Fruit fly (Drosophila melanogaster) whole organism, prepupa: ENCODE measurements around the gene CG15882.

Experiments
- CG10631 ChIP-seq: fragments of 200-800 bp; sonication (Bioruptor generic); optimal IDR thresholded peaks from 2 replicates; lab custom pipeline; 2016; ENCODE audit warnings: missing biosample characterization, missing genetic modification characterization
- CG10669 ChIP-seq: fragments of 200-800 bp; sonication (Bioruptor generic); optimal IDR thresholded peaks from 3 replicates; lab custom pipeline; 2018; ENCODE audit warnings: missing biosample characterization, mild to moderate bottlenecking, missing genetic modification characterization, moderate library complexity
- CG11294 ChIP-seq: fragments of 200-800 bp; sonication (Bioruptor generic); IDR thresholded peaks from 2 replicates; pipeline ENCODE4 v1.3.6; 2022; ENCODE audit warnings: missing biosample characterization, missing genetic modification characterization
- CG11762 ChIP-seq: fragments of 200-800 bp; sonication (Bioruptor generic); optimal IDR thresholded peaks from 3 replicates; lab custom pipeline; 2016; ENCODE audit warnings: missing biosample characterization, missing genetic modification characterization; ENCODE audit not compliant: insufficient read depth
- CG11902 ChIP-seq: fragments of 200-800 bp; sonication (Bioruptor generic); optimal IDR thresholded peaks from 3 replicates; lab custom pipeline; 2016; ENCODE audit warnings: missing biosample characterization, missing genetic modification characterization
- CG15336 ChIP-seq: fragments of 200-800 bp; sonication (Bioruptor generic); IDR thresholded peaks from 2 replicates; pipeline ENCODE4 v1.3.6; 2022; ENCODE audit warnings: missing biosample characterization, missing genetic modification characterization
- CG3032 ChIP-seq: fragments of 200-800 bp; optimal IDR thresholded peaks from 2 replicates; lab custom pipeline; 2019; ENCODE audit warnings: missing biosample characterization, mild to moderate bottlenecking, missing genetic modification characterization, moderate library complexity
- CG34406 ChIP-seq: fragments of 200-800 bp; sonication (Bioruptor generic); optimal IDR thresholded peaks from 3 replicates; lab custom pipeline; 2016; ENCODE audit warnings: missing biosample characterization, missing genetic modification characterization
- CG3919 ChIP-seq: fragments of 200-800 bp; sonication (Bioruptor generic); optimal IDR thresholded peaks from 3 replicates; lab custom pipeline; 2016; ENCODE audit warnings: missing biosample characterization, missing genetic modification characterization
- CG4318 ChIP-seq: fragments of 200-800 bp; sonication (Bioruptor generic); optimal IDR thresholded peaks from 3 replicates; lab custom pipeline; 2017; ENCODE audit warnings: missing biosample characterization, mild to moderate bottlenecking, missing genetic modification characterization
- CG6163 ChIP-seq: fragments of 200-800 bp; sonication (Bioruptor generic); IDR thresholded peaks from 3 replicates; pipeline ENCODE4 v1.3.6; 2022; ENCODE audit warnings: missing biosample characterization, missing genetic modification characterization
- CG6276 ChIP-seq: fragments of 200-800 bp; sonication (Bioruptor generic); optimal IDR thresholded peaks from 2 replicates; lab custom pipeline; 2017; ENCODE audit warnings: missing biosample characterization, mild to moderate bottlenecking, missing genetic modification characterization
- CG6808 ChIP-seq: fragments of 200-800 bp; sonication (Bioruptor generic); optimal IDR thresholded peaks from 3 replicates; lab custom pipeline; 2017; ENCODE audit warnings: missing biosample characterization, missing genetic modification characterization, mild to moderate bottlenecking, moderate library complexity, missing genetic modification reagents
- CG7368 ChIP-seq: fragments of 200-800 bp; sonication (Bioruptor generic); optimal IDR thresholded peaks from 3 replicates; lab custom pipeline; 2016; ENCODE audit warnings: missing biosample characterization, missing genetic modification characterization
- CG8119 ChIP-seq: fragments of 200-800 bp; sonication (Bioruptor generic); IDR thresholded peaks from 3 replicates; pipeline ENCODE4 v1.3.6; 2022; ENCODE audit warnings: missing biosample characterization, missing genetic modification characterization
- CG8319 ChIP-seq: fragments of 200-800 bp; sonication (Bioruptor generic); optimal IDR thresholded peaks from 3 replicates; lab custom pipeline; 2016; ENCODE audit warnings: missing biosample characterization, missing genetic modification characterization
- CG8632 ChIP-seq: fragments of 200-800 bp; sonication (Bioruptor generic); optimal IDR thresholded peaks from 3 replicates; lab custom pipeline; 2016; ENCODE audit warnings: missing biosample characterization, missing genetic modification characterization
- CG9139 ChIP-seq: fragments of 200-800 bp; sonication (Bioruptor generic); optimal IDR thresholded peaks from 3 replicates; lab custom pipeline; 2017; ENCODE audit warnings: missing biosample characterization, mild to moderate bottlenecking, missing genetic modification characterization
- Eip75B ChIP-seq: fragments of 200-800 bp; sonication (Bioruptor generic); optimal IDR thresholded peaks from 3 replicates; lab custom pipeline; 2016; ENCODE audit warnings: missing biosample characterization, missing genetic modification characterization
- Eip78C ChIP-seq: fragments of 200-800 bp; sonication (Bioruptor generic); peaks from one replicate; lab custom pipeline; 2016; ENCODE audit warnings: missing biosample characterization, missing genetic modification characterization
- Eip93F ChIP-seq: fragments of 200-800 bp; sonication (Bioruptor generic); optimal IDR thresholded peaks from 2 replicates; lab custom pipeline; 2016; ENCODE audit warnings: missing biosample characterization, mild to moderate bottlenecking, missing genetic modification characterization
- Ets21C ChIP-seq: fragments of 200-800 bp; sonication (Bioruptor generic); optimal IDR thresholded peaks from 3 replicates; lab custom pipeline; 2016; ENCODE audit warnings: missing biosample characterization, missing genetic modification characterization
- Ets96B ChIP-seq: fragments of 200-800 bp; optimal IDR thresholded peaks from 2 replicates; lab custom pipeline; 2019; ENCODE audit warnings: missing biosample characterization, mild to moderate bottlenecking, missing genetic modification characterization, moderate library complexity
- Gug ChIP-seq: fragments of 200-800 bp; sonication (Bioruptor generic); IDR thresholded peaks from 2 replicates; pipeline ENCODE4 v1.3.6; 2022; ENCODE audit warnings: missing biosample characterization, missing genetic modification characterization
- Hr4 ChIP-seq: fragments of 200-800 bp; sonication (Bioruptor generic); optimal IDR thresholded peaks from 3 replicates; lab custom pipeline; 2016; ENCODE audit warnings: missing biosample characterization, missing genetic modification characterization
- Met ChIP-seq: fragments of 200-800 bp; sonication (Bioruptor generic); optimal IDR thresholded peaks from 3 replicates; lab custom pipeline; 2016; ENCODE audit warnings: missing biosample characterization, missing genetic modification characterization
- OdsH ChIP-seq: fragments of 200-800 bp; sonication (Bioruptor generic); optimal IDR thresholded peaks from 3 replicates; lab custom pipeline; 2016; ENCODE audit warnings: missing biosample characterization, missing genetic modification characterization
- Sox15 ChIP-seq: fragments of 200-800 bp; sonication (Bioruptor generic); optimal IDR thresholded peaks from 3 replicates; lab custom pipeline; 2016; ENCODE audit warnings: missing biosample characterization, missing genetic modification characterization
- achi ChIP-seq: fragments of 200-800 bp; sonication (Bioruptor generic); optimal IDR thresholded peaks from 3 replicates; lab custom pipeline; 2016; ENCODE audit warnings: missing biosample characterization, missing genetic modification characterization
- dac ChIP-seq: fragments of 200-800 bp; sonication (Bioruptor generic); optimal IDR thresholded peaks from 2 replicates; lab custom pipeline; 2017; ENCODE audit warnings: missing biosample characterization, mild to moderate bottlenecking, missing genetic modification characterization
- dsx ChIP-seq: fragments of 200-800 bp; optimal IDR thresholded peaks from 3 replicates; lab custom pipeline; 2019; ENCODE audit warnings: missing biosample characterization, mild to moderate bottlenecking, missing genetic modification characterization, moderate library complexity; ENCODE audit not compliant: poor library complexity, severe bottlenecking
- eg ChIP-seq: fragments of 200-800 bp; sonication (Bioruptor generic); IDR thresholded peaks from 3 replicates; pipeline ENCODE4 v1.3.6; 2022; ENCODE audit warnings: missing biosample characterization, missing genetic modification characterization
- esn ChIP-seq: fragments of 200-800 bp; sonication (Bioruptor generic); optimal IDR thresholded peaks from 2 replicates; lab custom pipeline; 2016; ENCODE audit warnings: missing biosample characterization, mild to moderate bottlenecking, missing genetic modification characterization, moderate library complexity
- fd59A ChIP-seq: fragments of 200-800 bp; sonication (Bioruptor generic); optimal IDR thresholded peaks from 2 replicates; lab custom pipeline; 2017; ENCODE audit warnings: missing biosample characterization, mild to moderate bottlenecking, missing genetic modification characterization, missing genetic modification reagents
- fkh ChIP-seq: fragments of 200-800 bp; sonication (Bioruptor generic); optimal IDR thresholded peaks from 3 replicates; lab custom pipeline; 2017; ENCODE audit warnings: missing biosample characterization, mild to moderate bottlenecking, missing genetic modification characterization, moderate library complexity
- net ChIP-seq: fragments of 200-800 bp; sonication (Bioruptor generic); optimal IDR thresholded peaks from 3 replicates; lab custom pipeline; 2016; ENCODE audit warnings: missing biosample characterization, missing genetic modification characterization
- pdm3 ChIP-seq: fragments of 200-800 bp; sonication (Bioruptor generic); optimal IDR thresholded peaks from 3 replicates; lab custom pipeline; 2016; ENCODE audit warnings: missing biosample characterization, missing genetic modification characterization
- salr ChIP-seq, 2 experiments: fragments of 200-800 bp; sonication (Bioruptor generic); optimal IDR thresholded peaks; 3 replicates each; lab custom pipeline; 2016 to 2018; ENCODE audit warnings: missing biosample characterization in 2 of 2, missing genetic modification characterization in 2 of 2, mild to moderate bottlenecking in 1 of 2
- spab ChIP-seq: fragments of 200-800 bp; sonication (Bioruptor generic); optimal IDR thresholded peaks from 2 replicates; lab custom pipeline; 2017; ENCODE audit warnings: missing biosample characterization, mild to moderate bottlenecking, missing genetic modification characterization, missing genetic modification reagents
- ss ChIP-seq, 2 experiments: fragments of 200-800 bp; sonication (Bioruptor generic); optimal IDR thresholded peaks; 2 replicates in 1 of 2; 3 replicates in 1 of 2; lab custom pipeline; 2017 to 2018; ENCODE audit warnings: mild to moderate bottlenecking in 2 of 2, missing biosample characterization in 2 of 2, missing genetic modification characterization in 2 of 2, moderate library complexity in 1 of 2
- svp ChIP-seq: fragments of 200-800 bp; sonication (Bioruptor generic); peaks from one replicate; lab custom pipeline; 2016; ENCODE audit warnings: missing biosample characterization, missing genetic modification characterization
- topi ChIP-seq: fragments of 200-800 bp; sonication (Bioruptor generic); optimal IDR thresholded peaks from 3 replicates; lab custom pipeline; 2016; ENCODE audit warnings: missing biosample characterization, missing genetic modification characterization
- vri ChIP-seq: fragments of 200-800 bp; sonication (Bioruptor generic); optimal IDR thresholded peaks from 3 replicates; lab custom pipeline; 2016; ENCODE audit warnings: missing biosample characterization, mild to moderate bottlenecking, missing genetic modification characterization

CG15882 gene

DNA sequence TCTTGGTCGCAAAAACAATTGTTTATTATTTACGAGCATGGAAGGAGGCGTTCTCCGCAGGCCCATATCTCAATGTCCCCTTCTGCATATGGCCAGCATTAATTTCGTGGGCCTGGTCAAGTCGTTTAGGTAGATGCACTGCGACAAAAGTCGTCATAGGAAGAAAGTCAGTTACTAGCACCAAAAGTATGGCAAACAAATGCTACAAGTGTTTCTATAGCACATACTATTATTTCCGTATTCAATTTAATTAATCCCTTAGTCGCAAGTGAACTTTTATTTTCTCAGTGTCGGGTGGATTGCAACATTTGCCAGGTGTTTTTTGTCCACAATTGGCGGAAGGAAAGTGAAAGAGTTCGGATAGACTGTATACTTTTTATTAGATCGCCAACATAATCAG, 48.8 kb upstream of the CG15882 start (continued):
- peak; percentile 20 to 31 for TF ChIP-seq salr (GFP tag; optimal IDR thresholded peaks at IDR 0.05; lab: Kevin White, UChicago)
- no peak for TF ChIP-seq CG8319
- TF ChIP-seq CG34406 (GFP tag; lab: Kevin White, UChicago) = no peak
- TF ChIP-seq CG9139 (GFP tag; lab: Kevin White, UChicago) = no peak
- peak; percentile 39 for TF ChIP-seq net (GFP tag; lab: Kevin White, UChicago)
- peak; percentile 76 for TF ChIP-seq eg (GFP tag; lab: Robert Waterston, UW)
- no peak for TF ChIP-seq esn (GFP tag; lab: Kevin White, UChicago)
- TF ChIP-seq Met (GFP tag; lab: Kevin White, UChicago) = peak; percentile 27
- no peak for TF ChIP-seq CG7368 (GFP tag; lab: Kevin White, UChicago)
- peak; percentile 32 for TF ChIP-seq topi (GFP tag; lab: Kevin White, UChicago)
- peak; percentile 62 for TF ChIP-seq CG10669 (GFP tag; lab: Kevin White, UChicago)
- TF ChIP-seq, all 60 proteins: peak for 38

dm6 chrX:19171926-19172325, 47.7 kb upstream of the CG15882 start:
- no peak for TF ChIP-seq CG6163
- TF ChIP-seq CG8119 (GFP tag; lab: Robert Waterston, UW) = no peak
- TF ChIP-seq fd59A (GFP tag; lab: Kevin White, UChicago) = no peak
- TF ChIP-seq spab = no peak
- no peak for TF ChIP-seq Eip75B (GFP tag; lab: Kevin White, UChicago)

DNA sequence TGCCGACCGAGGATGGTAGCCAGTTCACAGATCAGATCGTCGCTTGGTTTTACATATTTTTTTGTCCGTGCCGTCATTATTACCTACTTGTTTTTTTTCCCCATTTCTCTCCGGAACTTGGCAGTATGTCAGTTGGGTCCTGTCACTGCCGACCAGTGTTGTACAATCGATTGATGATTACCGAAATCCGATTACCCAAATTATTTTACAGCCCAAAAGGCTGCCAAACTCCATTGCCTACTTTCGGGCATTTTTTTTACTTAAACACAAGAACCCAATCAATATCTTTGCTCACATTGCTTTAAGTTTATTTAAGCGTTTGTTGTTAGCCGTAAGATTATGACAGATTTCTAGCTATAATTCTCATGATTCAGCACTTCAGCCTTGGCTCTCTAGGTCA, 46.6 kb upstream of the CG15882 start, which contains the start of gene Inx5:
Gene Inx5 (minus strand): TSS at position 93 of the 400 bp plus-strand sequence.
- TF ChIP-seq CG15336 (GFP tag; lab: Robert Waterston, UW) (no peak), CG4318 (no peak), ss (GFP tag; optimal IDR thresholded peaks at IDR 0.05; lab: Kevin White, UChicago) (no peak), Ets21C (GFP tag; lab: Kevin White, UChicago) (no peak), CG8632 (GFP tag; lab: Kevin White, UChicago) (no peak), Sox15 (GFP tag; lab: Kevin White, UChicago) (no peak), CG34406 (GFP tag; lab: Kevin White, UChicago) (no peak), CG6808 (GFP tag; lab: Kevin White, UChicago) (no peak), Ets96B (no peak), CG10631 (no peak), CG11294 (GFP tag; lab: Robert Waterston, UW) (no peak), Eip78C (GFP tag; lab: Kevin White, UChicago) (no peak), OdsH (GFP tag; lab: Kevin White, UChicago) (no peak)

DNA sequence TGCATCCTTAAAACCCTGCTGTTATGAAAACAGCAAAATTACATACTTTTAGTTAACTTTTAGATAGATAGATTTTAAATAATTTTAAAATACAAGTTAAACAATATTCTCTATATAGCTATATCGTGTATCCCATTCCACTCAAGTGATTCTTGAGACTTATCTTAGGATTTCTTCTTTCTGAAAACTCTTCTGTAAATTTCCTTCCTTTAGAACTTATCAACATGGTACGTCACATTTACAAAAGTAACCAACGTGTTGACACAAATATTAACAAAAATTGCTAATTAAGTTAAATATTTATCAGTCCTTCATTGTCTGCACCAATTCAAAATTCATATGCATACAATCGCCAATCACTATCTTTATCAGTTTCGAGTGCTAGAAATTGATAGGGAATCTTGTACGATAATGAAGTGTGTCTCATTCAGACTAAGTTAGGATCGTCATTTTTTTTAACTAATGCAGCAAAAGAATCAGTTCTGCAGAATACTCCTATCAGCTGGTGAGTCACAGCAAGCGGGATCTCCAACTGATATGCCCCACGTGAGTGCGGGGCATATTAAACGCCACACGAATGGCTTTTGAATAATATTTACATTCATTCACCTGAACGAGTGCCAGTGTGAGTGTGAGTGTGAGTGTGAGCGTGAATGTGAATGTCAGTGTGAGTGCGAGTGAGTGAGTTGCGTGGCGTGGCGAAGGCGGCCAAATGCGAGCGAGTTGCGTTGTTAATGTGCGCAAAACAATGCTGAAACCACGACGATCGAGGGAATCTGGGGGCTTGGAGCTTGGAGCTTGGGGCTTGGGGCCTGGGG, 43.6 kb upstream of the CG15882 start:
- TF ChIP-seq CG3032 (tag; lab: Kevin White, UChicago) (no peak), CG8319 (no peak), eg (GFP tag; lab: Robert Waterston, UW) (no peak), CG3919 (no peak), net (GFP tag; lab: Kevin White, UChicago) (no peak), spab (no peak), CG9139 (GFP tag; lab: Kevin White, UChicago) (no peak), vri (GFP tag; lab: Kevin White, UChicago) (peak; percentile 50), Hr4 (GFP tag; lab: Kevin White, UChicago) (no peak), Eip93F (no peak), CG11762 (GFP tag; lab: Kevin White, UChicago) (no peak), CG34406 (GFP tag; lab: Kevin White, UChicago) (no peak), svp (GFP tag; lab: Kevin White, UChicago) (peak; percentile 65), fkh (GFP tag; lab: Kevin White, UChicago) (peak; percentile 81), dac (GFP tag; lab: Kevin White, UChicago) (no peak), CG11902 (no peak), Ets21C (GFP tag; lab: Kevin White, UChicago) (no peak), pdm3 (GFP tag; lab: Kevin White, UChicago) (no peak), CG6276 (no peak), dsx (GFP tag; lab: Kevin White, UChicago) (peak; percentile 18), CG7368 (GFP tag; lab: Kevin White, UChicago) (no peak), salr (GFP tag; optimal IDR thresholded peaks at IDR 0.05; lab: Kevin White, UChicago) (no peak), achi (GFP tag; lab: Kevin White, UChicago) (no peak), Gug (GFP tag; lab: Robert Waterston, UW) (no peak), OdsH (GFP tag; lab: Kevin White, UChicago) (no peak), Eip75B (GFP tag; lab: Kevin White, UChicago) (no peak), CG11294 (GFP tag; lab: Robert Waterston, UW) (no peak), CG10631 (no peak)
